Worm (Caenorhabditis elegans) whole organism, L4/young adult: ENCODE measurements around the gene mrt-2.
"Not testable (repeated sequence)": the region's sequence is repeated elsewhere in the genome, so short reads cannot be mapped to it uniquely, and the experiment has no call there.

ENCODE experiments used
- W03F9.2 ChIP-seq: fragments of 150-350 bp; optimal IDR thresholded peaks from 2 replicates; lab custom pipeline; 2014; ENCODE audit warnings: missing biosample characterization, missing genetic modification characterization
- dao-5 ChIP-seq: sonication (generic microtip); optimal IDR thresholded peaks from 2 replicates; lab custom pipeline; 2016; ENCODE audit warnings: missing genotype, missing genetic modification characterization, moderate library complexity, missing compliant biosample characterization
- him-1 ChIP-seq: sonication (generic microtip); optimal IDR thresholded peaks from 2 replicates; lab custom pipeline; 2016; ENCODE audit warnings: missing genotype, missing genetic modification reagents, missing genetic modification characterization, missing compliant biosample characterization

The mrt-2 gene

ce11 chrIII:11760634-11761033 is 14.1 kb downstream of the mrt-2 start:
- TF ChIP-seq W03F9.2 (tag; lab: Kevin White, UChicago) (no peak), him-1 (tag; lab: Kevin White, UChicago) (no peak), dao-5 (tag; lab: Kevin White, UChicago) (no peak)

- TF ChIP-seq him-1, dao-5, W03F9.2 (tag; lab: Kevin White, UChicago): not testable (repeated sequence)
Measured at ce11 chrIII:11773581-11773980, 27.0 kb downstream of the mrt-2 start, which contains the start of gene gbf-1. Gene gbf-1, minus strand, starts transcription at chrIII:11773681.

ce11 chrIII:11774508-11775000 is 28.0 kb downstream of the mrt-2 start, which contains the start of gene immp-1:
Gene immp-1, plus strand, starts transcription at chrIII:11774950.
- TF ChIP-seq dao-5 (tag; lab: Kevin White, UChicago): no peak
- TF ChIP-seq W03F9.2 (tag; lab: Kevin White, UChicago): no peak
- TF ChIP-seq him-1 (tag; lab: Kevin White, UChicago): no peak

ce11 chrIII:11777321-11777720 is 30.8 kb downstream of the mrt-2 start, which contains the start of gene mdt-21:
Gene mdt-21, plus strand, starts transcription at chrIII:11777621.
- TF ChIP-seq W03F9.2 (tag; lab: Kevin White, UChicago) (no peak), dao-5 (tag; lab: Kevin White, UChicago) (no peak), him-1 (tag; lab: Kevin White, UChicago) (no peak)

- no peak for TF ChIP-seq him-1 (tag; lab: Kevin White, UChicago)
- TF ChIP-seq W03F9.2 (tag; lab: Kevin White, UChicago): no peak
- TF ChIP-seq dao-5 (tag; lab: Kevin White, UChicago): no peak
Measured at ce11 chrIII:11780183-11780664, 33.7 kb downstream of the mrt-2 start, which contains the start of gene C24H11.5. Gene C24H11.5, plus strand, starts transcription at chrIII:11780233.

- TF ChIP-seq dao-5 (tag; lab: Kevin White, UChicago) (no peak), W03F9.2 (tag; lab: Kevin White, UChicago) (no peak), him-1 (tag; lab: Kevin White, UChicago) (no peak)
Measured at ce11 chrIII:11781800-11782199, 35.2 kb downstream of the mrt-2 start, which contains the start of gene srd-74. Gene srd-74, plus strand, starts transcription at chrIII:11782100.

ce11 chrIII:11785961-11786360 is 39.4 kb downstream of the mrt-2 start, which contains the start of gene tbx-38:
Gene tbx-38, minus strand, starts transcription at chrIII:11786061.
- TF ChIP-seq W03F9.2 (tag; lab: Kevin White, UChicago) (no peak), dao-5 (tag; lab: Kevin White, UChicago) (no peak), him-1 (tag; lab: Kevin White, UChicago) (no peak)

ce11 chrIII:11787376-11787775 is 40.8 kb downstream of the mrt-2 start, which contains the start of gene C24H11.1:
Gene C24H11.1, plus strand, starts transcription at chrIII:11787676.
- not testable (repeated sequence) for TF ChIP-seq W03F9.2, him-1, dao-5 (tag; lab: Kevin White, UChicago)

- TF ChIP-seq W03F9.2 (tag; lab: Kevin White, UChicago) (no peak), dao-5 (tag; lab: Kevin White, UChicago) (no peak), him-1 (tag; lab: Kevin White, UChicago) (no peak)
Measured at ce11 chrIII:11789480-11789879, 42.9 kb downstream of the mrt-2 start.

- TF ChIP-seq him-1 (tag; lab: Kevin White, UChicago): peak; percentile 63
Measured at ce11 chrIII:11792295-11793256, 46.0 kb downstream of the mrt-2 start, which contains the start of gene C24H11.2. Gene C24H11.2, minus strand, starts transcription at chrIII:11792345.

- TF ChIP-seq him-1 (tag; lab: Kevin White, UChicago): no peak
- no peak for TF ChIP-seq W03F9.2 (tag; lab: Kevin White, UChicago)
- TF ChIP-seq dao-5 (tag; lab: Kevin White, UChicago): no peak
Measured at ce11 chrIII:11794389-11794788, 47.8 kb downstream of the mrt-2 start.

- TF ChIP-seq dao-5 (tag; lab: Kevin White, UChicago) (no peak), W03F9.2 (tag; lab: Kevin White, UChicago) (no peak), him-1 (tag; lab: Kevin White, UChicago) (no peak)
Measured at ce11 chrIII:11795448-11795847, 48.9 kb downstream of the mrt-2 start, which contains the start of gene twk-39. Gene twk-39, plus strand, starts transcription at chrIII:11795748.
